Fruit fly (Drosophila melanogaster): Measurements from ENCODE around the gene Rab3-GAP.

Rab3-GAP gene

DNA sequence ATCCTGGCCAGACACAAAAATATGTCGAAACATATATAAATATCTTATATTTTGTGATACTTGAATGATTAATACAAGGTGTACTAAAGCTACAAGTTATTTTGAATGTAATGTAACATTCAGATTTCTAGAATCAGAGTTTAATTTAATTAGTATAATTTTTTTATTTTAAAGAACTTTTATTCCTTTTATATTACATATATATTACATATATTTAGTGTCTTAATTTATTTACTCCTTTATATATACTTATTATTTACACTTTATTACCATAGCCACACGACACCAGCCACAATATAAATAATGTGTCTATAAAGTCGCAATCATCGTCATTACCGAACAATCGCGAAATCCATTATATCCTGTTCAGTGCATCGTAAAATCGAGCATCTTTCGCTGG, 28.5 kb upstream of the Rab3-GAP start, which contains the start of gene Pex19:
Pex19 (plus strand) TSS at position 301 of the 400 bp plus-strand sequence.
- no peak for TF ChIP-seq fd85E (GFP tag; optimal IDR thresholded peaks at IDR 0.05)
- no peak for TF ChIP-seq eg (GFP tag; IDR thresholded peaks at IDR 0.05)
- no peak for TF ChIP-seq CG34406 (GFP tag; optimal IDR thresholded peaks at IDR 0.05)
- no peak for TF ChIP-seq CG11902 (GFP tag; optimal IDR thresholded peaks at IDR 0.05)
- no peak for TF ChIP-seq pdm3 (GFP tag; optimal IDR thresholded peaks at IDR 0.05)

DNA sequence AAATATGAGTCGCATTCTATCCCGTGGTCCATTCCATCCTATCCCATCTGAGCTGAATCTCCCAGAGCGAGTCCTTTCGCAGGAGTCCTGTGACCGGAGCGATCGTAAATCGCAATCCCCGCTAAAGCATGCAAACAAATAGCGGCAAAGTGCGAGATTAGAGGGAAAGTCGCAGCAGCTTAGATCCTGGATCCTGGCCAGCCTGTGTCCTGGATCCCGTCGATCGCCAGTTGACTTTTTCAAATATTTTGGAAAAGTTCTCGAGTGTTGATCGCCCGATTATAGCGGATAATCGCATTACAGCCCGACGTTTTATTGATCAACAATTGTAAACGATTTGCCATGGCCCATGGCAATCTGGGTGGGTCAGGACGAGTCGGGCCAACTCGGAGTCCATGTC, 26.2 kb upstream of the Rab3-GAP start:
- TF ChIP-seq net (GFP tag; optimal IDR thresholded peaks at IDR 0.05), result no peak
- TF ChIP-seq Sox15 (GFP tag; optimal IDR thresholded peaks at IDR 0.05), result no peak
- TF ChIP-seq CG8319 (GFP tag; optimal IDR thresholded peaks at IDR 0.05), result no peak
- no peak for TF ChIP-seq Sox102F (GFP tag; optimal IDR thresholded peaks at IDR 0.05)
- no peak for TF ChIP-seq CG10631 (GFP tag; optimal IDR thresholded peaks at IDR 0.05)
- TF ChIP-seq Hr4 (GFP tag; optimal IDR thresholded peaks at IDR 0.05), result no peak
- no peak for TF ChIP-seq CG6792 (GFP tag; optimal IDR thresholded peaks at IDR 0.05)
- no peak for TF ChIP-seq CG3032 (tag; optimal IDR thresholded peaks at IDR 0.05)
- no peak for TF ChIP-seq CG6854 (GFP tag; optimal IDR thresholded peaks at IDR 0.05)
- TF ChIP-seq spab (GFP tag; optimal IDR thresholded peaks at IDR 0.05), result no peak
- TF ChIP-seq Ets96B (tag; optimal IDR thresholded peaks at IDR 0.05), result no peak
- TF ChIP-seq Ets21C (GFP tag; optimal IDR thresholded peaks at IDR 0.05), result no peak
- TF ChIP-seq Hr38 (GFP tag; optimal IDR thresholded peaks at IDR 0.05), result no peak
- TF ChIP-seq fkh (GFP tag; optimal IDR thresholded peaks at IDR 0.05), result no peak
- no peak for TF ChIP-seq CG6163 (GFP tag; IDR thresholded peaks at IDR 0.05)
- TF ChIP-seq CG3919 (GFP tag; optimal IDR thresholded peaks at IDR 0.05), result no peak
- TF ChIP-seq topi (GFP tag; optimal IDR thresholded peaks at IDR 0.05), result no peak
- TF ChIP-seq Sox14 (GFP tag; optimal IDR thresholded peaks at IDR 0.05), result no peak
- TF ChIP-seq dsx (GFP tag; optimal IDR thresholded peaks at IDR 0.05; ENCODE audit: poor library complexity, severe bottlenecking), result no peak
- TF ChIP-seq CG11294 (GFP tag; IDR thresholded peaks at IDR 0.05), result no peak

DNA sequence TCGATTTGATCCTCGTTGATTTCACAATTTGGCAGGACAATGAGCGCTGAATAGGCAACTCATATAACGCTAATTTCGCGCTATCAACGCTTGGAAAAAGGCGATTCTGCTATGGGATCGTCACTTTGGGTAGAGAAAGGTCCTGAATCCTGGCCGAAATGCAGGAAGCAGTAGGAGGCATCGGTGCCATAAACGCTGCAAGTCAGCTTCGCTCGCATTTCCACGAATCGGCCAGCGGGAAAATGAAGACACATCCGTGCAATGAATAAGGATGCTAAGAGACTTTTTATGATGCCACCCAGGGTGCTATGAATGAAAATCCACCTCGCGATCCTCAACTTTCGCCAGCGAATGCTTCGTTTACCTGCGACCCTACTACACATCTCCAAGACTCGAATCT, 24.5 kb upstream of the Rab3-GAP start:
- TF ChIP-seq spab (GFP tag; optimal IDR thresholded peaks at IDR 0.05) (no peak), Hr39 (GFP tag; optimal IDR thresholded peaks at IDR 0.05) (no peak), Hr38 (GFP tag; optimal IDR thresholded peaks at IDR 0.05) (no peak), CG6808 (GFP tag; optimal IDR thresholded peaks at IDR 0.05) (no peak), dsx (GFP tag; optimal IDR thresholded peaks at IDR 0.05; ENCODE audit: poor library complexity, severe bottlenecking) (no peak), CG32006 (GFP tag; optimal IDR thresholded peaks at IDR 0.05) (no peak)

DNA sequence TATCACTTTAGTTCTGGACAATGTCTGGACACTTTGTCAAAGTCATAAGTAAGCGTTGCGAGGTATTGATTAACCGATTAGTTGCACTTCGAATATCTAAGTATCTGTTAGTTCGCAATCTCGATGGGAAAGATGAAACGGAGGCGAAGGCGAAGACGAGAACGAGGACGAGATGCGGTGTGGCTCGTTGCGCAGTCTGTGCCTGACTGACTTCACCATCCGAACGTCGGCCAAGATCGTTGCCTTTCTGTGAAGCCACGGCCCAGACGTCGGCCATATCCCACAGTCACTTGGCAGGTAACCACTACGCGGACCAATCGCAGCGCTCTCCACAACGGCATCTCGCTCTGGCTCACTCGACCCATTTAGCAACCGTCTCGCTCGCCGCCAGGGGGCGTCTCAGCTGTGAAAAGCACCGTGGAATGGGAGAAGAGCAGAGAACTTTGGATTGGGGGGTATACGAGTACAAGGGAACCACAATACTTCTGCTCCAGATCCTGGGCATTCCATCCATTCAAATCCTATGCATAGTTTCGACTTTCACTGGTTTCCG, 22.7 kb upstream of the Rab3-GAP start, which contains the start of gene prd:
prd (minus strand) TSS at position 209 of the 553 bp plus-strand sequence.
- TF ChIP-seq CG11762 (GFP tag; optimal IDR thresholded peaks at IDR 0.05; ENCODE audit: insufficient read depth), result no peak
- TF ChIP-seq CG7368 (GFP tag; optimal IDR thresholded peaks at IDR 0.05), result no peak
- no peak for TF ChIP-seq lz (GFP tag; optimal IDR thresholded peaks at IDR 0.05)
- TF ChIP-seq Ets21C (GFP tag; optimal IDR thresholded peaks at IDR 0.05), result no peak
- TF ChIP-seq Eip75B (GFP tag; optimal IDR thresholded peaks at IDR 0.05), result no peak
- TF ChIP-seq CG8319 (GFP tag; optimal IDR thresholded peaks at IDR 0.05), result no peak
- no peak for TF ChIP-seq CG10631 (GFP tag; optimal IDR thresholded peaks at IDR 0.05)
- no peak for TF ChIP-seq CG3919 (GFP tag; optimal IDR thresholded peaks at IDR 0.05)
- TF ChIP-seq fd85E (GFP tag; optimal IDR thresholded peaks at IDR 0.05), result no peak

DNA sequence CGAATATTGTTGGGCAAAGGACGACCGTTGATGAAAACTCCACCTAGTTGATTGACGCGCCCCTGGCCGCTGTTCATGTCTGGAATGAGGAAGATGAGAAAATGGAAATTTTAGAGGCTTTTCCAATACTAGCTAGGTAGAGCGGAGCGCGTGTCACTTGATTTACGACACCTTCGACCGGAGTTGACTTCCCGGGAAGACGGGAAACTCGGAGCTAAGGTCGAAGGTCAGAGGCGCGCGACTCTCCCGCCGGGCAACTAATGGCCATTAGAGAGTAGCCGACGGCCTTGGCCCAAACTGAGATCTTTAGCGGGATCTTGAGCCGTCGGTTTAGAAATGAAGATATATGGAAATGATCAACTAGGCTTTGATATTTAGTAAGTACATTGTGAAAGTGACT, 22.0 kb upstream of the Rab3-GAP start:
- TF ChIP-seq CG4318 (GFP tag; optimal IDR thresholded peaks at IDR 0.05) (no peak), CG8319 (GFP tag; optimal IDR thresholded peaks at IDR 0.05) (no peak), Sox14 (GFP tag; optimal IDR thresholded peaks at IDR 0.05) (no peak), ss (GFP tag; optimal IDR thresholded peaks at IDR 0.05) (no peak), lz (GFP tag; optimal IDR thresholded peaks at IDR 0.05) (no peak), CG10669 (GFP tag; optimal IDR thresholded peaks at IDR 0.05) (no peak), Lpt (GFP tag; optimal IDR thresholded peaks at IDR 0.05) (no peak), Blimp-1 (GFP tag; optimal IDR thresholded peaks at IDR 0.05) (no peak), CG6792 (GFP tag; optimal IDR thresholded peaks at IDR 0.05) (no peak), Eip93F (GFP tag; optimal IDR thresholded peaks at IDR 0.05) (no peak), salr (GFP tag; optimal IDR thresholded peaks at IDR 0.05) (no peak), Gug (GFP tag; IDR thresholded peaks at IDR 0.05) (no peak), CG3919 (GFP tag; optimal IDR thresholded peaks at IDR 0.05) (no peak), spab (GFP tag; optimal IDR thresholded peaks at IDR 0.05) (no peak), CG16779 (tag; optimal IDR thresholded peaks at IDR 0.05) (no peak), CG1621 (tag; optimal IDR thresholded peaks at IDR 0.05) (no peak), CG3032 (tag; optimal IDR thresholded peaks at IDR 0.05) (no peak), pdm3 (GFP tag; optimal IDR thresholded peaks at IDR 0.05) (no peak), svp (GFP tag) (no peak)

Measured in whole organism, prepupa.